Worm (Caenorhabditis elegans) whole organism, young adult: ENCODE data around the gene ttc-4.

ENCODE experiments used
- B0035.1 ChIP-seq: sonication (generic microtip); optimal IDR thresholded peaks from 2 replicates; lab custom pipeline; 2016; ENCODE audit warnings: missing genetic modification characterization, mild to moderate bottlenecking, missing compliant biosample characterization, missing genotype, missing genetic modification reagents
- B0336.3 ChIP-seq: fragments of 200-800 bp; sonication (Bioruptor generic); IDR thresholded peaks from 2 replicates; pipeline ENCODE4 v1.3.6; 2022; ENCODE audit warnings: missing genetic modification characterization, missing compliant biosample characterization
- C06A6.2 ChIP-seq: fragments of 200-800 bp; sonication (Bioruptor generic); conservative IDR thresholded peaks from 2 replicates; pipeline ENCODE4 v1.3.6; 2022; ENCODE audit warnings: missing genetic modification characterization, missing compliant biosample characterization
- D2030.7 ChIP-seq: fragments of 200-800 bp; sonication (Bioruptor generic); IDR thresholded peaks from 2 replicates; pipeline ENCODE4 v1.3.6; 2022; ENCODE audit warnings: missing genetic modification reagents, missing genetic modification characterization, missing compliant biosample characterization
- F33H1.4 ChIP-seq: fragments of 200-800 bp; sonication (Bioruptor generic); IDR thresholded peaks from 2 replicates; pipeline ENCODE4 v1.3.6; 2022; ENCODE audit warnings: missing genetic modification reagents, missing genetic modification characterization, missing compliant biosample characterization
- F37B4.10 ChIP-seq: fragments of 200-800 bp; sonication (Bioruptor generic); IDR thresholded peaks from 2 replicates; pipeline ENCODE4 v1.3.6; 2022; ENCODE audit warnings: missing genetic modification characterization, missing compliant biosample characterization
- K11D2.4 ChIP-seq: fragments of 200-800 bp; sonication (Bioruptor generic); IDR thresholded peaks from 2 replicates; pipeline ENCODE4 v1.3.6; 2022; ENCODE audit warnings: missing genetic modification reagents, missing genetic modification characterization, missing compliant biosample characterization
- K12H6.12 ChIP-seq: fragments of 200-800 bp; sonication (Bioruptor generic); optimal IDR thresholded peaks from 2 replicates; lab custom pipeline; 2018; ENCODE audit warnings: mild to moderate bottlenecking, missing genetic modification characterization, missing compliant biosample characterization
- T07F8.4 ChIP-seq: sonication (generic microtip); optimal IDR thresholded peaks from 2 replicates; lab custom pipeline; 2016; ENCODE audit warnings: mild to moderate bottlenecking, missing genetic modification characterization, moderate library complexity, missing compliant biosample characterization
- T26A5.8 ChIP-seq: sonication (generic microtip); optimal IDR thresholded peaks from 2 replicates; lab custom pipeline; 2016; ENCODE audit warnings: missing genetic modification characterization, missing compliant biosample characterization
- Y53F4B.3 ChIP-seq: fragments of 200-800 bp; sonication (Bioruptor generic); IDR thresholded peaks from 2 replicates; pipeline ENCODE4 v1.3.6; 2022; ENCODE audit warnings: missing genetic modification reagents, missing genetic modification characterization, missing compliant biosample characterization
- Y56A3A.18 ChIP-seq: fragments of 200-800 bp; sonication (Bioruptor generic); IDR thresholded peaks from 2 replicates; pipeline ENCODE4 v1.3.6; 2022; ENCODE audit warnings: missing genetic modification reagents, missing genetic modification characterization, missing compliant biosample characterization
- Y79H2A.3 ChIP-seq: fragments of 200-800 bp; sonication (Bioruptor generic); conservative IDR thresholded peaks from 2 replicates; pipeline ENCODE4 v1.3.6; 2022; ENCODE audit warnings: missing genetic modification reagents, missing genetic modification characterization, missing compliant biosample characterization
- ZK185.1 ChIP-seq: sonication (generic microtip); optimal IDR thresholded peaks from 2 replicates; lab custom pipeline; 2016; ENCODE audit warnings: mild to moderate bottlenecking, missing genetic modification characterization, missing compliant biosample characterization; ENCODE audit not compliant: poor library complexity, severe bottlenecking
- ama-1 ChIP-seq, 3 experiments: fragments of 150-350 bp in 1 of 3; sonication (generic microtip) in 2 of 3; optimal IDR thresholded peaks; 2 replicates each; lab custom pipeline; 2014 to 2018; ENCODE audit warnings: missing biosample characterization in 2 of 3, missing genetic modification characterization in 2 of 3, missing genetic modification reagents in 2 of 3
- aptf-3 ChIP-seq: fragments of 200-800 bp; sonication (Bioruptor generic); IDR thresholded peaks from 2 replicates; pipeline ENCODE4 v1.3.6; 2022; ENCODE audit warnings: missing genetic modification characterization, missing compliant biosample characterization
- attf-6 ChIP-seq: fragments of 200-800 bp; sonication (Bioruptor generic); IDR thresholded peaks from 2 replicates; pipeline ENCODE4 v1.3.6; 2022; ENCODE audit warnings: missing genetic modification reagents, missing genetic modification characterization, missing compliant biosample characterization
- bed-2 ChIP-seq: fragments of 200-800 bp; sonication (Bioruptor generic); IDR thresholded peaks from 2 replicates; pipeline ENCODE4 v1.3.6; 2022; ENCODE audit warnings: missing genetic modification reagents, missing genetic modification characterization, missing compliant biosample characterization
- cebp-1 ChIP-seq, 2 experiments: fragments of 200-800 bp in 1 of 2; sonication (Bioruptor generic) in 1 of 2; sonication (generic microtip) in 1 of 2; IDR thresholded peaks in 1 of 2; optimal IDR thresholded peaks in 1 of 2; 2 replicates each; pipeline versions ENCODE4 v1.3.6 to Lab custom; 2017 to 2022; ENCODE audit warnings: missing compliant biosample characterization in 2 of 2, missing genetic modification characterization in 2 of 2, mild to moderate bottlenecking in 1 of 2, missing genetic modification reagents in 1 of 2, moderate library complexity in 1 of 2
- cebp-2 ChIP-seq: fragments of 200-800 bp; sonication (Bioruptor generic); IDR thresholded peaks from 2 replicates; pipeline ENCODE4 v1.3.6; 2022; ENCODE audit warnings: missing genetic modification characterization, missing compliant biosample characterization
- ceh-100 ChIP-seq: fragments of 200-800 bp; sonication (Bioruptor generic); IDR thresholded peaks from 2 replicates; pipeline ENCODE4 v1.3.6; 2022; ENCODE audit warnings: missing genetic modification reagents, missing genetic modification characterization, missing compliant biosample characterization
- die-1 ChIP-seq: sonication (generic microtip); optimal IDR thresholded peaks from 2 replicates; lab custom pipeline; 2016; ENCODE audit warnings: missing genotype, mild to moderate bottlenecking, missing genetic modification characterization, missing compliant biosample characterization
- dpl-1 ChIP-seq: fragments of 150-350 bp; optimal IDR thresholded peaks from 2 replicates; lab custom pipeline; 2014; ENCODE audit warnings: missing biosample characterization, missing genetic modification reagents, missing genetic modification characterization
- efl-1 ChIP-seq: fragments of 150-350 bp; optimal IDR thresholded peaks from 2 replicates; lab custom pipeline; 2014; ENCODE audit warnings: missing biosample characterization, missing genetic modification reagents, missing genetic modification characterization
- egl-44 ChIP-seq: fragments of 200-800 bp; sonication (Bioruptor generic); IDR thresholded peaks from 2 replicates; pipeline ENCODE4 v1.3.6; 2022; ENCODE audit warnings: missing genetic modification reagents, missing genetic modification characterization, missing compliant biosample characterization
- gei-17 ChIP-seq: fragments of 200-800 bp; sonication (Bioruptor generic); optimal IDR thresholded peaks from 2 replicates; lab custom pipeline; 2018; ENCODE audit warnings: mild to moderate bottlenecking, missing genetic modification characterization, missing compliant biosample characterization
- hlh-12 ChIP-seq: sonication (generic microtip); optimal IDR thresholded peaks from 2 replicates; lab custom pipeline; 2016; ENCODE audit warnings: missing genetic modification characterization, missing compliant biosample characterization
- hlh-26 ChIP-seq: fragments of 200-800 bp; sonication (Bioruptor generic); conservative IDR thresholded peaks from 2 replicates; pipeline ENCODE4 v1.3.6; 2022; ENCODE audit warnings: missing genetic modification reagents, missing genetic modification characterization, missing compliant biosample characterization
- hmg-1.2 ChIP-seq: fragments of 200-800 bp; sonication (Bioruptor generic); IDR thresholded peaks from 2 replicates; pipeline ENCODE4 v1.3.6; 2022; ENCODE audit warnings: missing genetic modification reagents, missing genetic modification characterization, missing compliant biosample characterization
- hsf-1 ChIP-seq: fragments of 200-800 bp; sonication (Bioruptor generic); IDR thresholded peaks from 2 replicates; pipeline ENCODE4 v1.3.6; 2022; ENCODE audit warnings: missing genetic modification reagents, missing genetic modification characterization, missing compliant biosample characterization
- lag-1 ChIP-seq: fragments of 200-800 bp; sonication (Bioruptor generic); IDR thresholded peaks from 2 replicates; pipeline ENCODE4 v1.3.6; 2022; ENCODE audit warnings: missing genetic modification reagents, missing genetic modification characterization, missing compliant biosample characterization
- lin-26 ChIP-seq: fragments of 200-800 bp; sonication (Bioruptor generic); IDR thresholded peaks from 2 replicates; pipeline ENCODE4 v1.3.6; 2022; ENCODE audit warnings: missing genetic modification reagents, missing genetic modification characterization, missing compliant biosample characterization
- lin-35 ChIP-seq, 3 experiments: fragments of 150-350 bp in 2 of 3; sonication (generic microtip) in 1 of 3; optimal IDR thresholded peaks; 2 replicates each; lab custom pipeline; 2014 to 2018; ENCODE audit warnings: missing biosample characterization in 3 of 3, missing genetic modification characterization in 3 of 3, missing genetic modification reagents in 3 of 3
- lir-1 ChIP-seq: fragments of 200-800 bp; sonication (Bioruptor generic); conservative IDR thresholded peaks from 2 replicates; pipeline ENCODE4 v1.3.6; 2022; ENCODE audit warnings: missing genetic modification reagents, missing genetic modification characterization, missing compliant biosample characterization
- madf-10 ChIP-seq: sonication (generic microtip); optimal IDR thresholded peaks from 2 replicates; lab custom pipeline; 2016; ENCODE audit warnings: mild to moderate bottlenecking, missing genetic modification characterization, missing compliant biosample characterization
- madf-6 ChIP-seq: fragments of 200-800 bp; sonication (Bioruptor generic); IDR thresholded peaks from 2 replicates; pipeline ENCODE4 v1.3.6; 2022; ENCODE audit warnings: missing genetic modification reagents, missing genetic modification characterization, missing compliant biosample characterization
- mel-28 ChIP-seq: sonication (generic microtip); optimal IDR thresholded peaks from 2 replicates; lab custom pipeline; 2016; ENCODE audit warnings: borderline replicate concordance, mild to moderate bottlenecking, missing genetic modification characterization, missing compliant biosample characterization
- nfya-1 ChIP-seq: sonication (generic microtip); optimal IDR thresholded peaks from 2 replicates; lab custom pipeline; 2017; ENCODE audit warnings: antibody characterized with exemption, missing compliant biosample characterization, missing genetic modification characterization, borderline replicate concordance; ENCODE audit not compliant: insufficient read depth
- nhr-120 ChIP-seq: fragments of 200-800 bp; sonication (Bioruptor generic); IDR thresholded peaks from 2 replicates; pipeline ENCODE4 v1.3.6; 2022; ENCODE audit warnings: missing genetic modification characterization, missing compliant biosample characterization
- nhr-27 ChIP-seq: fragments of 200-800 bp; sonication (Bioruptor generic); optimal IDR thresholded peaks from 2 replicates; lab custom pipeline; 2018; ENCODE audit warnings: mild to moderate bottlenecking, missing genetic modification characterization, moderate library complexity, missing compliant biosample characterization
- pbrm-1 ChIP-seq: fragments of 200-800 bp; sonication (Bioruptor generic); IDR thresholded peaks from 2 replicates; pipeline ENCODE4 v1.3.6; 2022; ENCODE audit warnings: missing genetic modification reagents, missing genetic modification characterization, missing compliant biosample characterization
- pha-4 ChIP-seq: fragments of 150-350 bp; sonication (generic microtip); optimal IDR thresholded peaks from 2 replicates; lab custom pipeline; 2014; ENCODE audit warnings: missing biosample characterization, missing genetic modification reagents, missing genetic modification characterization
- rpc-1 ChIP-seq, 2 experiments: fragments of 150-350 bp in 1 of 2; sonication (generic microtip) in 1 of 2; optimal IDR thresholded peaks; 2 replicates each; lab custom pipeline; 2014 to 2018; ENCODE audit warnings: missing biosample characterization in 1 of 2, missing genetic modification characterization in 1 of 2, missing genetic modification reagents in 1 of 2, missing genotype in 1 of 2
- sea-2 ChIP-seq: fragments of 200-800 bp; sonication (Bioruptor generic); IDR thresholded peaks from 2 replicates; pipeline ENCODE4 v1.3.6; 2022; ENCODE audit warnings: missing genetic modification characterization, missing compliant biosample characterization
- tbx-9 ChIP-seq: sonication (generic microtip); optimal IDR thresholded peaks from 2 replicates; lab custom pipeline; 2016; ENCODE audit warnings: borderline replicate concordance, missing genetic modification characterization, inconsistent platforms, missing compliant biosample characterization
- xnd-1 ChIP-seq: sonication (generic microtip); optimal IDR thresholded peaks from 2 replicates; lab custom pipeline; 2016; ENCODE audit warnings: missing genotype, missing genetic modification reagents, missing genetic modification characterization, missing compliant biosample characterization
- zfh-2 ChIP-seq: fragments of 200-800 bp; sonication (Bioruptor generic); conservative IDR thresholded peaks from 2 replicates; pipeline ENCODE4 v1.3.6; 2022; ENCODE audit warnings: missing genetic modification reagents, missing genetic modification characterization, missing compliant biosample characterization
- zim-3 ChIP-seq: sonication (generic microtip); optimal IDR thresholded peaks from 2 replicates; lab custom pipeline; 2017; ENCODE audit warnings: mild to moderate bottlenecking, missing genetic modification characterization, moderate library complexity, missing compliant biosample characterization

The ttc-4 gene

ce11 chrII:5577060-5577459, 17.5 kb upstream of the ttc-4 start (continued):
- TF ChIP-seq zfh-2 (no peak), cebp-1 (GFP tag; IDR thresholded peaks at IDR 0.05; lab: Robert Waterston, UW) (no peak), cebp-1 (tag; optimal IDR thresholded peaks at IDR 0.05; lab: Kevin White, UChicago) (no peak), lin-26 (GFP tag; lab: Robert Waterston, UW) (peak; percentile 86), tbx-9 (no peak), die-1 (peak; percentile 69), Y79H2A.3 (no peak), F37B4.10 (GFP tag; lab: Robert Waterston, UW) (no peak), sea-2 (GFP tag; lab: Robert Waterston, UW) (no peak), ZK185.1 (tag; lab: Kevin White, UChicago) (peak; percentile 51), Y56A3A.18 (0 out of 2 replicates have a peak, but pooled peaks have one; percentile 55), lin-35 (GFP tag; optimal IDR thresholded peaks at IDR 0.05; lab: Kevin White, UChicago) (peak in 1 of 3 experiments; percentile 62), C06A6.2 (no peak), efl-1 (GFP tag; lab: Kevin White, UChicago) (no peak), ama-1 (optimal IDR thresholded peaks at IDR 0.05; lab: Kevin White, UChicago) (no peak), ama-1 (GFP tag; optimal IDR thresholded peaks at IDR 0.05; lab: Kevin White, UChicago) (peak; percentile 9 to 73), madf-6 (no peak), hlh-12 (no peak), zim-3 (tag; lab: Kevin White, UChicago) (peak; percentile 35), T26A5.8 (tag; lab: Kevin White, UChicago) (no peak), hsf-1 (no peak), ceh-100 (peak; percentile 53; the same call in 1 of the 2 replicates), dpl-1 (no peak), lag-1 (no peak), nhr-27 (tag; lab: Kevin White, UChicago) (no peak), rpc-1 (optimal IDR thresholded peaks at IDR 0.05; lab: Kevin White, UChicago) (peak; percentile 80), rpc-1 (tag; optimal IDR thresholded peaks at IDR 0.05; lab: Kevin White, UChicago) (peak; percentile 88), lir-1 (GFP tag; lab: Robert Waterston, UW) (no peak), madf-10 (tag; lab: Kevin White, UChicago) (peak; percentile 1), nhr-120 (GFP tag; lab: Robert Waterston, UW) (no peak), xnd-1 (tag; lab: Kevin White, UChicago) (no peak), F33H1.4 (GFP tag; lab: Robert Waterston, UW) (peak; percentile 27; the same call in 1 of the 2 replicates), hlh-26 (GFP tag; lab: Robert Waterston, UW) (no peak), pbrm-1 (GFP tag; lab: Robert Waterston, UW) (no peak), K11D2.4 (GFP tag; lab: Robert Waterston, UW) (no peak), attf-6 (GFP tag; lab: Robert Waterston, UW) (peak; percentile 70), egl-44 (GFP tag; lab: Robert Waterston, UW) (no peak), D2030.7 (GFP tag; lab: Robert Waterston, UW) (0 out of 2 replicates have a peak, but pooled peaks have one; percentile 26), T07F8.4 (peak; percentile 24), hmg-1.2 (peak; percentile 71), aptf-3 (GFP tag; lab: Robert Waterston, UW) (no peak), bed-2 (GFP tag; lab: Robert Waterston, UW) (no peak), nfya-1 (tag; lab: Kevin White, UChicago) (no peak), K12H6.12 (tag; lab: Kevin White, UChicago) (no peak), gei-17 (no peak), mel-28 (tag; lab: Kevin White, UChicago) (no peak), cebp-2 (GFP tag; lab: Robert Waterston, UW) (peak; percentile 60; the same call in 1 of the 2 replicates), B0336.3 (0 out of 2 replicates have a peak, but pooled peaks have one; percentile 28), Y53F4B.3 (0 out of 2 replicates have a peak, but pooled peaks have one; percentile 30), pha-4 (tag; lab: Kevin White, UChicago) (no peak), B0035.1 (tag; lab: Kevin White, UChicago) (peak; percentile 15)
